Worm (Caenorhabditis elegans) whole organism, midembryonic: ENCODE results near the gene nep-16.

Experiments
- T22C8.4 ChIP-seq: fragments of 200-800 bp; sonication (Bioruptor generic); IDR thresholded peaks from 2 replicates; pipeline ENCODE4 v1.3.6; 2022; ENCODE audit warnings: missing genetic modification characterization, missing compliant biosample characterization
- cog-1 ChIP-seq: sonication (generic microtip); optimal IDR thresholded peaks from 2 replicates; lab custom pipeline; 2016; ENCODE audit warnings: missing genetic modification characterization, missing compliant biosample characterization
- flt-1 ChIP-seq: fragments of 200-800 bp; sonication (Bioruptor generic); IDR thresholded peaks from 2 replicates; pipeline ENCODE4 v1.3.6; 2022; ENCODE audit warnings: missing genetic modification characterization, missing compliant biosample characterization
- klf-2 ChIP-seq: fragments of 200-800 bp; sonication (Bioruptor generic); conservative IDR thresholded peaks from 2 replicates; pipeline ENCODE4 v1.3.6; 2022; ENCODE audit warnings: missing genetic modification reagents, missing genetic modification characterization, missing compliant biosample characterization
- med-1 ChIP-seq: sonication (generic microtip); optimal IDR thresholded peaks from 2 replicates; lab custom pipeline; 2017; ENCODE audit warnings: missing genetic modification characterization, mild to moderate bottlenecking, missing compliant biosample characterization, antibody characterized with exemption, missing genetic modification reagents; ENCODE audit not compliant: insufficient read depth
- ref-1 ChIP-seq: fragments of 200-800 bp; sonication (Bioruptor generic); conservative IDR thresholded peaks from 2 replicates; pipeline ENCODE4 v1.3.6; 2022; ENCODE audit warnings: missing genetic modification reagents, missing genetic modification characterization, missing compliant biosample characterization
- tab-1 ChIP-seq: fragments of 200-800 bp; sonication (Bioruptor generic); IDR thresholded peaks from 2 replicates; pipeline ENCODE4 v1.3.6; 2022; ENCODE audit warnings: missing genetic modification characterization, missing compliant biosample characterization
- ztf-23 ChIP-seq: fragments of 200-800 bp; sonication (Bioruptor generic); IDR thresholded peaks from 2 replicates; pipeline ENCODE4 v1.3.6; 2022; ENCODE audit warnings: missing genetic modification reagents, missing genetic modification characterization, missing compliant biosample characterization
- ztf-29 ChIP-seq: fragments of 200-800 bp; sonication (Bioruptor generic); IDR thresholded peaks from 2 replicates; pipeline ENCODE4 v1.3.6; 2022; ENCODE audit warnings: missing genetic modification reagents, missing genetic modification characterization, missing compliant biosample characterization

The nep-16 gene

DNA sequence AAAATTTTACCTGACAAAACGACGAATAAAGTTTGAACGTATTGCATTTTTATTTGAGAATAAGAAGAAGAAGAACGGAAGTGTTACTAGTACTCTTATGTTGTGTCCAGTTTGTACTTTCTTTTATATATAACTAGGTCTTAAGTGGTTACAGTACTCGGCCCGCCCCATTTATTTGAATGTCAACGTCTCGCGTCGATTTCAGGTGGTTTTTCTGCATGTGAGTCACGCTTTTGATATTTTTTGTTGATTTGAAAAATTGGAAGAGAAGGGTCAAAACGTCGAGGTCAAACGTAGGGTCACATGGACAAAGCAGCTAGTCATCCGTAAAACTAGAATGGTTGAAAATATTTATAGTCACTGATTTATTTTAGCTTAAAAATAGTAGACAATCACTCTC lies 12.7 kb downstream of the nep-16 start, which contains the start of gene F45E4.5:
F45E4.5 (minus strand) TSS at position 101 of the 400 bp plus-strand sequence.
- TF ChIP-seq ztf-29 (no peak), flt-1 (no peak), cog-1 (no peak), klf-2 (GFP tag; lab: Robert Waterston, UW) (no peak), med-1 (GFP tag; lab: Kevin White, UChicago) (no peak), ref-1 (GFP tag; lab: Robert Waterston, UW) (no peak), T22C8.4 (GFP tag; lab: Robert Waterston, UW) (no peak), tab-1 (GFP tag; lab: Robert Waterston, UW) (no peak), ztf-23 (GFP tag; lab: Robert Waterston, UW) (no peak)

DNA sequence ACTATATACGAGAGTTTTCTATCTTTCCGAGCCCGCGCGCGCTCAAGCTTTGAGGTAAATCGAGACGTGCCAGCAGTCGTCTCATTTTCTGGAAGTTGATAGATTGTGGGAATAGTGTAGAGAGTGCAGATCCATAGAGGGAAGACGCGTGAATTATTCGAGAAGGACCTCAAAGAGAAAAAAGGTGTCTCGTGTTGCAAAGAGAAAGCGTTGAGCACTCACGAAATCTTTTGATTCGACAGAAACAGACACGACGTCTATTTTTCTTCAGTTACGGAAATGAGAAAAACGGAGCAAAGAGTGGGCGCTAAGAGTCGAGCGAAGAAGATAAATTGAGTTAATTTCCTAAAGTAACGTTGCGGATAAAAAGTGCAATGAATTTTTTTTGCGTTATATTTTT lies 17.8 kb downstream of the nep-16 start:
- TF ChIP-seq ztf-29: no peak
- no peak for TF ChIP-seq flt-1
- TF ChIP-seq cog-1: no peak
- TF ChIP-seq klf-2 (GFP tag; lab: Robert Waterston, UW): no peak
- no peak for TF ChIP-seq ztf-23 (GFP tag; lab: Robert Waterston, UW)
- TF ChIP-seq ref-1 (GFP tag; lab: Robert Waterston, UW): no peak
- TF ChIP-seq tab-1 (GFP tag; lab: Robert Waterston, UW): no peak
- no peak for TF ChIP-seq T22C8.4 (GFP tag; lab: Robert Waterston, UW)
- no peak for TF ChIP-seq med-1 (GFP tag; lab: Kevin White, UChicago)

DNA sequence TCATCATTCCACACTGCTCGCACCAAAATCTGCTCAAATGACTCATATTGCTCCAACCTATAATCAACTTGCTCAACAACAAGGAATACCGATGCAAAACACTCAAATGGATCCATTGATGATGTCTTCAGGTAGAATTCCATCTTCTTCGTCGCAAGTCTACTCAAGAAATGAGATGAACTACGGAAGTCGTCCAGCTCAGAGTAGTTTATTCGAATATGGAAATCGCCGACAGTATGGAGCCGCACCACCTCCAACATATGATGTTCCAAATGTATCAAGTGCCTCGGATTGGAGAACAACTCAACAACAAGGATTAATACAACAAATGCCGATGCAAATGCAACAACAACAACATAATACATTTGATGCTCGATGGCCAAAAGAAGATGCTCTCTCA lies 18.6 kb downstream of the nep-16 start:
- no peak for TF ChIP-seq ztf-23 (GFP tag; lab: Robert Waterston, UW)
- no peak for TF ChIP-seq T22C8.4 (GFP tag; lab: Robert Waterston, UW)
- no peak for TF ChIP-seq ref-1 (GFP tag; lab: Robert Waterston, UW)
- TF ChIP-seq ztf-29: no peak
- TF ChIP-seq klf-2 (GFP tag; lab: Robert Waterston, UW): no peak
- no peak for TF ChIP-seq cog-1
- TF ChIP-seq tab-1 (GFP tag; lab: Robert Waterston, UW): no peak
- TF ChIP-seq med-1 (GFP tag; lab: Kevin White, UChicago): no peak
- TF ChIP-seq flt-1: no peak

DNA sequence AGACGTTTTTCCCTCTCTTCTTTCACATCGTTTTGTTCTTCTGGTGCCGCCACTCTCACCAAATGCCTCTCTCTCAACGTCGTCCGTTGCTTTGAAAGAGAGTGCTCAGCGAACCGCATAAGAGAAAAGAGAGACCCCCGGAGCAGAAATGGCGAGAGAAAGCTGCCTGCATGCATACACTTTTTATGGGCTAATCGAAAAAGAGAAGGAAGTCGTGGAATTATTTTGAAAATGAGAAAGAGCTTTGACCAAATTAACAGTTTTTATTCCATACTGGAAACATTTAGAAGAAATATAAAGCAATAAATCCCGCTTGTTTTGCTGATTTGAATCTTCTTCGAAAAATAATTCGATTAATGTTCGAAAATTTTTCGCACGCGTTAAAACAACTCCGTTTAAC lies 21.2 kb downstream of the nep-16 start:
- TF ChIP-seq cog-1 (no peak), klf-2 (GFP tag; lab: Robert Waterston, UW) (no peak), flt-1 (no peak), ztf-29 (no peak), tab-1 (GFP tag; lab: Robert Waterston, UW) (no peak), T22C8.4 (GFP tag; lab: Robert Waterston, UW) (no peak), ztf-23 (GFP tag; lab: Robert Waterston, UW) (no peak), med-1 (GFP tag; lab: Kevin White, UChicago) (no peak), ref-1 (GFP tag; lab: Robert Waterston, UW) (no peak)

DNA sequence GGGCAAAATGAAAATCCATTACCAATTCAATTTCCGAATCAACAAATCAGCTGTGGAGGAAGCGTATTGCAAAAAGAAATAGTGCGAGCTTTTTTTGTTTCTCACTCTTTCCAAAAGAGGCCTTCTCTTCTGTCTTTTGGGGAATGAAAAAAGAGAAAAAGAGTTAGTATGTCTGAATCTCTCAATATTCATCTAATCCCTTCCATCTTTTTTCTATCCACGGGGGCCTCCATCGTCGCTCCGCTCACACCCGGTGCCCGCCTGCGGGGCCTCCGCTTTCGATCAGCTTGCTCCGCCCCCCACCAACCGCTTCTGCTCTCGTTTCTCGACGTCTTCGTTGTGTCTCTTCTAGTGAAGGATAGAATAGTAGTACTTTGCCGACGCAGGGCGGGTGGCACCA lies 22.4 kb downstream of the nep-16 start:
- TF ChIP-seq T22C8.4 (GFP tag; lab: Robert Waterston, UW) (no peak), med-1 (GFP tag; lab: Kevin White, UChicago) (no peak), tab-1 (GFP tag; lab: Robert Waterston, UW) (no peak), ztf-23 (GFP tag; lab: Robert Waterston, UW) (no peak), ztf-29 (no peak), ref-1 (GFP tag; lab: Robert Waterston, UW) (no peak), flt-1 (no peak), cog-1 (no peak)

DNA sequence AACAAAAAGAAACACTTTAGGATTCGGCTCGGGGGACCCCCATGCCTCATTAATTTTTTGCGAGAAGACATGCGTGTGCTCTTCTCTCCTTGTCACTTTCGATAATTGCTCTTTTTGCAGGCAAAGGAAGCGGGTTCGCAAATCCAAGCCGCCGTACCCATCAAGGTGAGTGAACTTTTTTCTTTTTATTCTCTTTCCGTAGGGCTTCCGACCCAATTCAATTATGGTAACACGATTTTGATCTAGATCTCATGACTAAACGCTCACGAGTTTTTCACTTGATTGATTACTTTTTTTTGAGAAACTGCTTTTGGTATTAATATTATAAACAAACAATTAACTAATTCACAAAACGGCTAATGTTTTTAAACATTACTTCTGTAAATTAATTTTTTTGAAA lies 29.1 kb downstream of the nep-16 start:
- no peak for TF ChIP-seq cog-1
- no peak for TF ChIP-seq med-1 (GFP tag; lab: Kevin White, UChicago)
- no peak for TF ChIP-seq flt-1
- TF ChIP-seq ref-1 (GFP tag; lab: Robert Waterston, UW): no peak
- TF ChIP-seq ztf-23 (GFP tag; lab: Robert Waterston, UW): no peak
- no peak for TF ChIP-seq tab-1 (GFP tag; lab: Robert Waterston, UW)
- no peak for TF ChIP-seq ztf-29
- TF ChIP-seq T22C8.4 (GFP tag; lab: Robert Waterston, UW): no peak
- TF ChIP-seq klf-2 (GFP tag; lab: Robert Waterston, UW): no peak

DNA sequence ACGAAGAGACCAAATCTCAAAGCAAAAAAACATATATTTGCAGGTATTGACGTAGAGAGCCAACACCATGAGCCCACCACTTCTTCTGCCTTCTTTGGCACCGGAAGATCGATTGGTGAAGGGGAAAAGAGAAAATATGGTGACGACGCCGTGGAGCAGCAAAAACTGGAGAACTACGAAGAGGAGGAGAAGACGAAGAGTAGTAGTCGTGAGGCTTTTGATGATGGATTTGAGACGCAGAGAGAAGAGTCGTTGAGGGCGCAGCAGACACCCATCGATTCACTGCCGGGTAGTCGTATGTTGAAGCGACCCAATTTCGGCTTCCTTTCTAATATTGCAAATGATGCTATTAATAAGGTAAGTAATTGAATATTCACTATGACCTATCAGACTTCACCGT lies 30.3 kb downstream of the nep-16 start:
- TF ChIP-seq ztf-23 (GFP tag; lab: Robert Waterston, UW): 0 out of 2 replicates have a peak, but pooled peaks have one; percentile 23
- no peak for TF ChIP-seq cog-1

DNA sequence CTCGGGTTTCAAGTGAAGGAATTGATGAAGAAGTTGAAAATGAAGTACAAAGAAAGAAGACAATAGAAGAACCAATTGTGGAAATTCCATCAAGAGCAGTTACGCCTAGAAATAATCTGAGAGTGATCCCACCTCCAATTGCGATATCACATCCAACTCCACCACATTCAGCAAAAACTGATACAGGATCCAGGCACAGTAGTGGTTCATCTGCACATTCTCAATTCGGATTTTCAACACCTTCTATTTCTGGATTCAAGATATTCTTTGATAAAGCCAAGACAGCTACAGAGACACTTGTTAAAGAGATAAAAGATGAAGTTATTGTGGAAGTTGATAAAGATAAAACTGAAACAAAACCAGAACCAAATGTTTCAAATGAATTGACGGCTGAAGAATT lies 33.5 kb downstream of the nep-16 start:
- TF ChIP-seq ref-1 (GFP tag; lab: Robert Waterston, UW) (no peak), klf-2 (GFP tag; lab: Robert Waterston, UW) (no peak), ztf-29 (no peak), med-1 (GFP tag; lab: Kevin White, UChicago) (no peak), cog-1 (no peak), flt-1 (no peak), tab-1 (GFP tag; lab: Robert Waterston, UW) (no peak), ztf-23 (GFP tag; lab: Robert Waterston, UW) (no peak), T22C8.4 (GFP tag; lab: Robert Waterston, UW) (no peak)

DNA sequence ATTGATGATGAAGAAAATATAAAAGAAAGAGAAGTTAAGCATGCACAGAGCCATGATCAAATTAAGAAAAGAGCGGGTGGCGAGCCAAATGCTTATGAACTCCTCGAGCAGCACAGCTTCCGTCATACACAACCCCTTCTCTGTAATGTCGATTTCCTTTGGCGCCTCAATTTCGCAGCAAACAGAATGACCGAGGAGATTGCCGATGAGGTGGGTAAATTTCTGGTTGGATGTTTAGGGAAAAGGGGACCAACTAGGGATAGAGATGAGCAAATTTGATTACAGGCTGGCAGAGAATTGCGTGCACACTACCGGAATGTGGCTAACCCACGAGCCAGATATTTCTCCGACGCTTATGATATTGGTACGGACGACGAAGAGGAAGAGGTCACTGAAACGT lies 36.2 kb downstream of the nep-16 start:
- TF ChIP-seq ztf-29 (no peak), ztf-23 (GFP tag; lab: Robert Waterston, UW) (no peak), med-1 (GFP tag; lab: Kevin White, UChicago) (no peak), T22C8.4 (GFP tag; lab: Robert Waterston, UW) (no peak), ref-1 (GFP tag; lab: Robert Waterston, UW) (no peak), flt-1 (no peak), tab-1 (GFP tag; lab: Robert Waterston, UW) (no peak), cog-1 (no peak), klf-2 (GFP tag; lab: Robert Waterston, UW) (no peak)

DNA sequence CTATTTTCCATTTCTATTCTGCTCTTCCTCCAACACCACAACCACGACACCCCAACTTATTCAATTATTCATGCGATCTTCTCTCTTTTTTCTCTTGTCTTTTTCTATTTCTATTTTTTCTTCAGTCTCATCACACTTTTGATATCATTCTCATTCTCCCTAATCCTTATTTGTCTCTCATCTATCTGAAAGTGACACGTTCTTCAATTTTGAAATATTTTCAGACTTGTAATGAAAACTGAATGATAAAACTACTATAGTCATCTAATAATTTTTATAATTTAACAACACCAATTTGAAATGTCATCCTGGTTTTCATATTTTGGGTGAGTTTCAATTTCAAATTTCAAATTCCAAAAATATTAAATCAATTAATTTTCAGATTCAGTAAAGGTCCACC lies 53.0 kb downstream of the nep-16 start, which contains the start of gene cla-1:
cla-1 (plus strand) TSS at position 301 of the 400 bp plus-strand sequence.
- no peak for TF ChIP-seq klf-2 (GFP tag; lab: Robert Waterston, UW)
- no peak for TF ChIP-seq ztf-23 (GFP tag; lab: Robert Waterston, UW)
- no peak for TF ChIP-seq ref-1 (GFP tag; lab: Robert Waterston, UW)
- TF ChIP-seq cog-1: no peak
